Fruit fly (Drosophila melanogaster) whole organism, embryonic: ENCODE results near the gene Pdh.
A peak's percentile ranks its signal among the peaks of the same experiment; 100 is the strongest.

Experiments
- ATbp ChIP-seq: fragments of 200-800 bp; sonication (Bioruptor generic); optimal IDR thresholded peaks from 2 replicates; lab custom pipeline; 2017; ENCODE audit warnings: missing biosample characterization, mild to moderate bottlenecking, missing genetic modification characterization, missing genetic modification reagents
- Abd-B ChIP-seq: fragments of 200-800 bp; sonication (Bioruptor generic); optimal IDR thresholded peaks from 2 replicates; lab custom pipeline; 2018; ENCODE audit warnings: missing biosample characterization, mild to moderate bottlenecking, missing genetic modification characterization, moderate library complexity
- CG10654 ChIP-seq: fragments of 200-800 bp; sonication (Bioruptor generic); optimal IDR thresholded peaks from 2 replicates; lab custom pipeline; 2016; ENCODE audit warnings: missing biosample characterization, missing genetic modification characterization
- CG12236 ChIP-seq: fragments of 200-800 bp; sonication (Bioruptor generic); optimal IDR thresholded peaks from 2 replicates; lab custom pipeline; 2016; ENCODE audit warnings: missing biosample characterization, missing genetic modification characterization
- CG13624 ChIP-seq: fragments of 200-800 bp; sonication (Bioruptor generic); optimal IDR thresholded peaks from 2 replicates; lab custom pipeline; 2016; ENCODE audit warnings: missing biosample characterization, missing genetic modification characterization
- CG14014 ChIP-seq: fragments of 200-800 bp; sonication (Bioruptor generic); IDR thresholded peaks from 2 replicates; pipeline ENCODE4 v1.3.6; 2022; ENCODE audit warnings: missing biosample characterization, missing genetic modification characterization
- CG14050 ChIP-seq: fragments of 200-800 bp; sonication (Bioruptor generic); IDR thresholded peaks from 3 replicates; pipeline ENCODE4 v1.3.6; 2022; ENCODE audit warnings: missing biosample characterization, missing genetic modification characterization
- CG14860 ChIP-seq: fragments of 200-800 bp; sonication (Bioruptor generic); IDR thresholded peaks from 3 replicates; pipeline ENCODE4 v1.3.6; 2022; ENCODE audit warnings: missing biosample characterization, missing genetic modification characterization; ENCODE audit not compliant: partially characterized antibody
- CG16813 ChIP-seq: fragments of 200-800 bp; sonication (Bioruptor generic); IDR thresholded peaks from 3 replicates; pipeline ENCODE4 v1.3.6; 2022; ENCODE audit warnings: missing biosample characterization, missing genetic modification characterization; ENCODE audit not compliant: partially characterized antibody
- CG17328 ChIP-seq: fragments of 200-800 bp; sonication (Bioruptor generic); IDR thresholded peaks from 2 replicates; pipeline ENCODE4 v1.3.6; 2022; ENCODE audit warnings: missing biosample characterization, missing genetic modification characterization
- CG18011 ChIP-seq: fragments of 200-800 bp; sonication (Bioruptor generic); optimal IDR thresholded peaks from 2 replicates; lab custom pipeline; 2017; ENCODE audit warnings: missing biosample characterization, missing genetic modification characterization, mild to moderate bottlenecking, moderate library complexity, missing genotype
- CG2116 ChIP-seq: fragments of 200-800 bp; sonication (Bioruptor generic); optimal IDR thresholded peaks from 3 replicates; lab custom pipeline; 2018; ENCODE audit warnings: missing biosample characterization, mild to moderate bottlenecking, missing genetic modification characterization
- CG2875 ChIP-seq: fragments of 200-800 bp; sonication (Bioruptor generic); optimal IDR thresholded peaks from 2 replicates; lab custom pipeline; 2017; ENCODE audit warnings: missing biosample characterization, mild to moderate bottlenecking, missing genetic modification characterization, missing genetic modification reagents
- CG31388 ChIP-seq: fragments of 200-800 bp; sonication (Bioruptor generic); optimal IDR thresholded peaks from 2 replicates; lab custom pipeline; 2016; ENCODE audit warnings: missing biosample characterization, missing genetic modification characterization
- CG34224 ChIP-seq: fragments of 200-800 bp; sonication (Bioruptor generic); IDR thresholded peaks from 3 replicates; pipeline ENCODE4 v1.3.6; 2022; ENCODE audit warnings: missing biosample characterization, missing genetic modification characterization; ENCODE audit not compliant: partially characterized antibody
- CG34376 ChIP-seq: fragments of 200-800 bp; sonication (Bioruptor generic); optimal IDR thresholded peaks from 2 replicates; lab custom pipeline; 2018; ENCODE audit warnings: missing biosample characterization, mild to moderate bottlenecking, missing genetic modification characterization
- CG3847 ChIP-seq: fragments of 200-800 bp; sonication (Bioruptor generic); IDR thresholded peaks from 2 replicates; pipeline ENCODE4 v1.3.6; 2022; ENCODE audit warnings: missing biosample characterization, missing genetic modification characterization
- CG42726 ChIP-seq: fragments of 200-800 bp; sonication (Bioruptor generic); IDR thresholded peaks from 2 replicates; pipeline ENCODE4 v1.3.6; 2022; ENCODE audit warnings: missing biosample characterization, missing genetic modification characterization; ENCODE audit not compliant: partially characterized antibody
- CG43689 ChIP-seq: fragments of 200-800 bp; sonication (Bioruptor generic); IDR thresholded peaks from 2 replicates; pipeline ENCODE4 v1.3.6; 2022; ENCODE audit warnings: missing biosample characterization, missing genetic modification characterization
- CG6254 ChIP-seq: fragments of 200-800 bp; sonication (Bioruptor generic); optimal IDR thresholded peaks from 3 replicates; lab custom pipeline; 2017; ENCODE audit warnings: mild to moderate bottlenecking, missing biosample characterization, missing genetic modification reagents, missing genetic modification characterization
- CG6272 ChIP-seq: fragments of 200-800 bp; sonication (Bioruptor generic); IDR thresholded peaks from 2 replicates; pipeline ENCODE4 v1.3.6; 2022; ENCODE audit warnings: missing biosample characterization, missing genetic modification characterization
- CG6654 ChIP-seq: fragments of 200-800 bp; sonication (Bioruptor generic); optimal IDR thresholded peaks from 2 replicates; lab custom pipeline; 2017; ENCODE audit warnings: missing biosample characterization, mild to moderate bottlenecking, missing genetic modification characterization
- CG6765 ChIP-seq: fragments of 200-800 bp; sonication (Bioruptor generic); optimal IDR thresholded peaks from 3 replicates; lab custom pipeline; 2017; ENCODE audit warnings: missing biosample characterization, mild to moderate bottlenecking, missing genetic modification characterization
- CG6854 ChIP-seq: fragments of 200-800 bp; sonication (Bioruptor generic); optimal IDR thresholded peaks from 3 replicates; lab custom pipeline; 2017; ENCODE audit warnings: missing biosample characterization, mild to moderate bottlenecking, missing genetic modification characterization
- CG7357 ChIP-seq: fragments of 200-800 bp; sonication (Bioruptor generic); IDR thresholded peaks from 3 replicates; pipeline ENCODE4 v1.3.6; 2022; ENCODE audit warnings: missing biosample characterization, missing genetic modification characterization
- CG7745 ChIP-seq: fragments of 200-800 bp; sonication (Bioruptor generic); optimal IDR thresholded peaks from 2 replicates; lab custom pipeline; 2018; ENCODE audit warnings: missing biosample characterization, mild to moderate bottlenecking, missing genetic modification characterization, moderate library complexity
- CG7786 ChIP-seq: fragments of 200-800 bp; sonication (Bioruptor generic); optimal IDR thresholded peaks from 2 replicates; lab custom pipeline; 2016; ENCODE audit warnings: missing biosample characterization, missing genetic modification characterization
- CG7963 ChIP-seq: fragments of 200-800 bp; sonication (Bioruptor generic); IDR thresholded peaks from 3 replicates; pipeline ENCODE4 v1.3.6; 2022; ENCODE audit warnings: missing biosample characterization, missing genetic modification characterization; ENCODE audit not compliant: partially characterized antibody
- CG9727 ChIP-seq: fragments of 200-800 bp; sonication (Bioruptor generic); optimal IDR thresholded peaks from 3 replicates; lab custom pipeline; 2017; ENCODE audit warnings: missing biosample characterization, mild to moderate bottlenecking, missing genetic modification characterization
- Lpt ChIP-seq: fragments of >200 bp; optimal IDR thresholded peaks from 2 replicates; lab custom pipeline; 2018; ENCODE audit warnings: missing biosample characterization, missing genetic modification characterization
- Myb ChIP-seq: fragments of 200-800 bp; sonication (Bioruptor generic); optimal IDR thresholded peaks from 2 replicates; lab custom pipeline; 2016; ENCODE audit warnings: missing biosample characterization, missing genetic modification characterization
- Pdp1 ChIP-seq, 2 experiments: fragments of 200-800 bp; sonication (Bioruptor generic); optimal IDR thresholded peaks; 3 replicates each; lab custom pipeline; 2016; ENCODE audit warnings: missing biosample characterization in 2 of 2, missing genetic modification characterization in 2 of 2, mild to moderate bottlenecking in 1 of 2, moderate library complexity in 1 of 2
- Sox102F ChIP-seq: fragments of 200-800 bp; sonication (Bioruptor generic); optimal IDR thresholded peaks from 2 replicates; lab custom pipeline; 2018; ENCODE audit warnings: missing biosample characterization, mild to moderate bottlenecking, missing genetic modification characterization, moderate library complexity
- Spps ChIP-seq: fragments of 200-800 bp; sonication (Bioruptor generic); optimal IDR thresholded peaks from 2 replicates; lab custom pipeline; 2018; ENCODE audit warnings: missing biosample characterization, mild to moderate bottlenecking, missing genetic modification characterization
- Vsx1 ChIP-seq: fragments of 200-800 bp; sonication (Bioruptor generic); optimal IDR thresholded peaks from 2 replicates; lab custom pipeline; 2017; ENCODE audit warnings: missing biosample characterization, mild to moderate bottlenecking, missing genetic modification characterization, missing genetic modification reagents
- bigmax ChIP-seq: fragments of 200-800 bp; sonication (Bioruptor generic); optimal IDR thresholded peaks from 2 replicates; lab custom pipeline; 2018; ENCODE audit warnings: missing biosample characterization, mild to moderate bottlenecking, missing genetic modification characterization
- br ChIP-seq: fragments of >200 bp; optimal IDR thresholded peaks from 2 replicates; lab custom pipeline; 2017
- cad ChIP-seq: fragments of >200 bp; optimal IDR thresholded peaks from 2 replicates; lab custom pipeline; 2017; ENCODE audit warnings: missing biosample characterization, missing genetic modification characterization
- chm ChIP-seq: fragments of 200-800 bp; sonication (Bioruptor generic); IDR thresholded peaks from 2 replicates; pipeline ENCODE4 v1.3.6; 2022; ENCODE audit warnings: missing biosample characterization, missing genetic modification characterization
- ems ChIP-seq: fragments of 200-800 bp; sonication (Bioruptor generic); optimal IDR thresholded peaks from 3 replicates; lab custom pipeline; 2016; ENCODE audit warnings: missing biosample characterization, missing genetic modification characterization
- fru ChIP-seq: fragments of >200 bp; optimal IDR thresholded peaks from 2 replicates; lab custom pipeline; 2017
- hbn ChIP-seq: fragments of 200-800 bp; sonication (Bioruptor generic); IDR thresholded peaks from 2 replicates; pipeline ENCODE4 v1.3.6; 2022; ENCODE audit warnings: missing biosample characterization, missing genetic modification characterization; ENCODE audit not compliant: partially characterized antibody
- ken ChIP-seq: fragments of 200-800 bp; sonication (Bioruptor generic); IDR thresholded peaks from 3 replicates; pipeline ENCODE4 v1.3.6; 2022; ENCODE audit warnings: missing biosample characterization, missing genetic modification characterization
- luna ChIP-seq: fragments of 200-800 bp; sonication (Bioruptor generic); optimal IDR thresholded peaks from 2 replicates; lab custom pipeline; 2016; ENCODE audit warnings: missing biosample characterization, missing genetic modification characterization
- nau ChIP-seq: fragments of 200-800 bp; sonication (Bioruptor generic); optimal IDR thresholded peaks from 3 replicates; lab custom pipeline; 2017; ENCODE audit warnings: missing biosample characterization, mild to moderate bottlenecking, missing genetic modification characterization, missing genetic modification reagents
- nerfin-1 ChIP-seq: fragments of 200-800 bp; sonication (Bioruptor generic); optimal IDR thresholded peaks from 3 replicates; lab custom pipeline; 2019; ENCODE audit warnings: missing biosample characterization, mild to moderate bottlenecking, missing genetic modification characterization, moderate library complexity
- otp ChIP-seq: fragments of 200-800 bp; sonication (Bioruptor generic); IDR thresholded peaks from 3 replicates; pipeline ENCODE4, ENCODE4 v1.3.6; 2022; ENCODE audit warnings: missing biosample characterization, missing genetic modification characterization
- pros ChIP-seq: fragments of 200-800 bp; sonication (Bioruptor generic); optimal IDR thresholded peaks from 3 replicates; lab custom pipeline; 2019; ENCODE audit warnings: missing biosample characterization, mild to moderate bottlenecking, missing genetic modification characterization, moderate library complexity
- sens ChIP-seq: fragments of 200-800 bp; sonication (Bioruptor generic); peaks from one replicate; lab custom pipeline; 2016; ENCODE audit warnings: missing biosample characterization, missing genetic modification characterization
- wdn ChIP-seq: fragments of 200-800 bp; sonication (Bioruptor generic); IDR thresholded peaks from 2 replicates; pipeline ENCODE4 v1.3.6; 2022; ENCODE audit warnings: missing biosample characterization, missing genetic modification characterization

Pdh gene

dm6 chr3L:16385880-16386584 is 31.9 kb upstream of the Pdh start, which contains the start of the genes Agpat3 and RAF2 (continued):
- TF ChIP-seq nau (GFP tag; lab: Kevin White, UChicago) (no peak), CG13624 (GFP tag; lab: Kevin White, UChicago) (no peak), sens (GFP tag; lab: Kevin White, UChicago) (peak; percentile 38), CG14014 (GFP tag; lab: Robert Waterston, UW) (0 out of 2 replicates have a peak, but pooled peaks have one; percentile 49), CG42726 (GFP tag; lab: Robert Waterston, UW) (no peak), CG6854 (GFP tag; lab: Kevin White, UChicago) (no peak), CG7963 (no peak), pros (GFP tag; lab: Kevin White, UChicago) (no peak), CG12236 (GFP tag; lab: Kevin White, UChicago) (no peak), Pdp1 (GFP tag; optimal IDR thresholded peaks at IDR 0.05; lab: Kevin White, UChicago) (no peak), chm (GFP tag; lab: Robert Waterston, UW) (no peak), CG16813 (GFP tag; lab: Robert Waterston, UW) (no peak), wdn (GFP tag; lab: Robert Waterston, UW) (peak; percentile 44; the same call in 1 of the 2 replicates), CG9727 (peak; percentile 41), Myb (GFP tag; lab: Kevin White, UChicago) (no peak), luna (GFP tag; lab: Kevin White, UChicago) (no peak), CG2875 (GFP tag; lab: Kevin White, UChicago) (no peak), hbn (GFP tag; lab: Robert Waterston, UW) (no peak), CG34224 (GFP tag; lab: Robert Waterston, UW) (no peak), ATbp (GFP tag; lab: Kevin White, UChicago) (no peak), otp (no peak), CG6765 (no peak), CG14050 (GFP tag; lab: Robert Waterston, UW) (no peak), CG7786 (GFP tag; lab: Kevin White, UChicago) (no peak), fru (no peak), CG7357 (GFP tag; lab: Robert Waterston, UW) (peak; percentile 68; the same call in 2 of the 3 replicates), Sox102F (GFP tag; lab: Kevin White, UChicago) (peak; percentile 46), CG3847 (GFP tag; lab: Robert Waterston, UW) (peak; percentile 30; the same call in 1 of the 2 replicates), CG7745 (tag; lab: Kevin White, UChicago) (peak; percentile 95), CG17328 (GFP tag; lab: Robert Waterston, UW) (peak; percentile 46), ken (peak; percentile 34; the same call in 1 of the 3 replicates), Abd-B (peak; percentile 81), CG18011 (no peak), CG14860 (GFP tag; lab: Robert Waterston, UW) (no peak), Lpt (GFP tag; lab: Kevin White, UChicago) (no peak), CG10654 (GFP tag; lab: Kevin White, UChicago) (peak; percentile 12), Vsx1 (GFP tag; lab: Kevin White, UChicago) (no peak), CG31388 (GFP tag; lab: Kevin White, UChicago) (no peak), bigmax (GFP tag; lab: Kevin White, UChicago) (no peak), CG6654 (GFP tag; lab: Kevin White, UChicago) (no peak), CG43689 (GFP tag; lab: Robert Waterston, UW) (no peak), CG6254 (GFP tag; lab: Kevin White, UChicago) (no peak), CG6272 (GFP tag; lab: Robert Waterston, UW) (no peak), br (no peak), CG34376 (GFP tag; lab: Kevin White, UChicago) (no peak), nerfin-1 (tag; lab: Kevin White, UChicago) (no peak), Spps (tag; lab: Kevin White, UChicago) (no peak), cad (GFP tag; lab: Kevin White, UChicago) (no peak), CG2116 (GFP tag; lab: Kevin White, UChicago) (peak; percentile 45), ems (no peak)
